Fruit fly (Drosophila melanogaster): ENCODE results near the gene okr.
A peak's percentile ranks its signal among the peaks of the same experiment; 100 is the strongest.

Gene okr

dm6 chr2L:2957547-2958174 lies 34.9 kb downstream of the okr start (continued):
- no peak for TF ChIP-seq hkb (optimal IDR thresholded peaks at IDR 0.05)
- peak; percentile 48; the same call in 1 of the 2 replicates for TF ChIP-seq hkb (GFP tag; IDR thresholded peaks at IDR 0.05)
- no peak for TF ChIP-seq CG15011 (GFP tag; optimal IDR thresholded peaks at IDR 0.05)
- TF ChIP-seq az2 (GFP tag; optimal IDR thresholded peaks at IDR 0.05) = peak; percentile 62
- TF ChIP-seq HLH3B (GFP tag; IDR thresholded peaks at IDR 0.05) = peak; percentile 56
- no peak for TF ChIP-seq CG4360 (GFP tag; IDR thresholded peaks at IDR 0.05)
- TF ChIP-seq ttk (GFP tag; IDR thresholded peaks at IDR 0.05) = no peak
- TF ChIP-seq p53 (GFP tag; optimal IDR thresholded peaks at IDR 0.05) = no peak
- TF ChIP-seq CG15601 (tag; optimal IDR thresholded peaks at IDR 0.05) = no peak
- TF ChIP-seq TFAM (GFP tag; optimal IDR thresholded peaks at IDR 0.05) = no peak
- TF ChIP-seq dmrt99B (tag; optimal IDR thresholded peaks at IDR 0.05) = peak; percentile 78
- no peak for TF ChIP-seq CG2116 (GFP tag; optimal IDR thresholded peaks at IDR 0.05)
- no peak for TF ChIP-seq exex (tag; optimal IDR thresholded peaks at IDR 0.05)
- peak; percentile 16 for TF ChIP-seq CG8924 (tag; optimal IDR thresholded peaks at IDR 0.05)
- no peak; the same call in 1 of the 2 replicates for TF ChIP-seq E2f1 (GFP tag; IDR thresholded peaks at IDR 0.05)
- peak; percentile 11 to 28 for TF ChIP-seq dpn (GFP tag; optimal IDR thresholded peaks at IDR 0.05)
- TF ChIP-seq CG13287 (GFP tag; IDR thresholded peaks at IDR 0.05; ENCODE audit: partially characterized antibody) = no peak
- 0 out of 2 replicates have a peak, but pooled peaks have one; percentile 32 for TF ChIP-seq Nf-YA (GFP tag; IDR thresholded peaks at IDR 0.05)
- TF ChIP-seq CG3281 (GFP tag; optimal IDR thresholded peaks at IDR 0.05) = no peak
- TF ChIP-seq CG8765 (GFP tag; IDR thresholded peaks at IDR 0.05) = no peak
- no peak for TF ChIP-seq fd64A (GFP tag; optimal IDR thresholded peaks at IDR 0.05)
- TF ChIP-seq toy (GFP tag; IDR thresholded peaks at IDR 0.05) = no peak
- peak; percentile 38 for TF ChIP-seq dmrt11E (tag; optimal IDR thresholded peaks at IDR 0.05)
- TF ChIP-seq CG10959 (GFP tag; IDR thresholded peaks at IDR 0.05) = no peak
- peak; percentile 78 for TF ChIP-seq CG11504 (tag; optimal IDR thresholded peaks at IDR 0.05)
- no peak for TF ChIP-seq lov (optimal IDR thresholded peaks at IDR 0.05)
- no peak for TF ChIP-seq lov (GFP tag; IDR thresholded peaks at IDR 0.05)
- TF ChIP-seq gsb-n (tag; optimal IDR thresholded peaks at IDR 0.05) = no peak
- no peak for TF ChIP-seq cg (GFP tag; optimal IDR thresholded peaks at IDR 0.05)
- no peak for TF ChIP-seq btn (GFP tag; optimal IDR thresholded peaks at IDR 0.05)
- peak; percentile 63 for TF ChIP-seq CG4820 (GFP tag; optimal IDR thresholded peaks at IDR 0.05)
- TF ChIP-seq zen (tag; optimal IDR thresholded peaks at IDR 0.05) = peak; percentile 10
- no peak for TF ChIP-seq cad (GFP tag; optimal IDR thresholded peaks at IDR 0.05)
- TF ChIP-seq Dfd (GFP tag; optimal IDR thresholded peaks at IDR 0.05) = no peak
- no peak for TF ChIP-seq CrebB (tag; optimal IDR thresholded peaks at IDR 0.05)
- TF ChIP-seq kah (GFP tag; optimal IDR thresholded peaks at IDR 0.05) = no peak
- peak; percentile 37 for TF ChIP-seq CG12391 (tag; optimal IDR thresholded peaks at IDR 0.05)
- no peak for TF ChIP-seq gce (GFP tag; IDR thresholded peaks at IDR 0.05)
- no peak for TF ChIP-seq CG1024 (GFP tag; IDR thresholded peaks at IDR 0.05)
- peak; percentile 30 for TF ChIP-seq CG8944 (GFP tag; optimal IDR thresholded peaks at IDR 0.05)
- TF ChIP-seq ci (GFP tag; IDR thresholded peaks at IDR 0.05) = peak; percentile 46; the same call in 1 of the 3 replicates
- peak; percentile 42 for TF ChIP-seq nerfin-1 (tag; optimal IDR thresholded peaks at IDR 0.05)
- no peak for TF ChIP-seq maf-S (GFP tag; optimal IDR thresholded peaks at IDR 0.05)
- peak; percentile 62 for TF ChIP-seq lbe (GFP tag; optimal IDR thresholded peaks at IDR 0.05)
- TF ChIP-seq CG7963 (GFP tag; IDR thresholded peaks at IDR 0.05; ENCODE audit: partially characterized antibody) = no peak
- no peak for TF ChIP-seq CG11085 (GFP tag; IDR thresholded peaks at IDR 0.05)
- peak; percentile 58 for TF ChIP-seq Ptx1 (GFP tag; IDR thresholded peaks at IDR 0.05)
- TF ChIP-seq insv (GFP tag; optimal IDR thresholded peaks at IDR 0.05) = no peak
- TF ChIP-seq ATbp (GFP tag; optimal IDR thresholded peaks at IDR 0.05) = peak; percentile 64
- peak; percentile 24 for TF ChIP-seq org-1 (GFP tag; optimal IDR thresholded peaks at IDR 0.05)
- TF ChIP-seq pum (GFP tag; optimal IDR thresholded peaks at IDR 0.05) = peak; percentile 48
